Fruit fly (Drosophila melanogaster) whole organism, embryonic: ENCODE measurements around the gene CG2712.
A peak's percentile ranks its signal among the peaks of the same experiment; 100 is the strongest.

Experiments used
- CG10565 ChIP-seq: fragments of 200-800 bp; sonication (Bioruptor generic); optimal IDR thresholded peaks from 3 replicates; lab custom pipeline; 2016; ENCODE audit warnings: missing biosample characterization, mild to moderate bottlenecking, missing genetic modification characterization
- CG10959 ChIP-seq: fragments of 200-800 bp; sonication (Bioruptor generic); IDR thresholded peaks from 2 replicates; pipeline ENCODE4 v1.3.6; 2022; ENCODE audit warnings: missing biosample characterization, missing genetic modification characterization
- CG11247 ChIP-seq: fragments of 200-800 bp; sonication (Bioruptor generic); IDR thresholded peaks from 2 replicates; pipeline ENCODE4 v1.3.6; 2022; ENCODE audit warnings: missing biosample characterization, missing genetic modification characterization
- CG1233 ChIP-seq: fragments of 200-800 bp; sonication (Bioruptor generic); optimal IDR thresholded peaks from 4 replicates; lab custom pipeline; 2018; ENCODE audit warnings: missing biosample characterization, mild to moderate bottlenecking, missing genetic modification characterization
- CG14860 ChIP-seq: fragments of 200-800 bp; sonication (Bioruptor generic); IDR thresholded peaks from 3 replicates; pipeline ENCODE4 v1.3.6; 2022; ENCODE audit warnings: missing biosample characterization, missing genetic modification characterization; ENCODE audit not compliant: partially characterized antibody
- CG15011 ChIP-seq: fragments of 200-800 bp; sonication (Bioruptor generic); optimal IDR thresholded peaks from 3 replicates; lab custom pipeline; 2018; ENCODE audit warnings: missing biosample characterization, mild to moderate bottlenecking, missing genetic modification characterization
- CG15601 ChIP-seq: fragments of 200-800 bp; sonication (Bioruptor generic); optimal IDR thresholded peaks from 3 replicates; lab custom pipeline; 2019; ENCODE audit warnings: missing biosample characterization, mild to moderate bottlenecking, missing genetic modification characterization, moderate library complexity
- CG17359 ChIP-seq: fragments of 200-800 bp; sonication (Bioruptor generic); optimal IDR thresholded peaks from 3 replicates; lab custom pipeline; 2018; ENCODE audit warnings: missing biosample characterization, mild to moderate bottlenecking, missing genetic modification characterization, moderate library complexity
- CG17912 ChIP-seq: fragments of 200-800 bp; sonication (Bioruptor generic); optimal IDR thresholded peaks from 2 replicates; lab custom pipeline; 2018; ENCODE audit warnings: missing biosample characterization, mild to moderate bottlenecking, missing genetic modification characterization
- CG2889 ChIP-seq: fragments of 200-800 bp; sonication (Bioruptor generic); IDR thresholded peaks from 3 replicates; pipeline ENCODE4 v1.3.6; 2022; ENCODE audit warnings: missing biosample characterization, missing genetic modification characterization
- CG31388 ChIP-seq: fragments of 200-800 bp; sonication (Bioruptor generic); optimal IDR thresholded peaks from 2 replicates; lab custom pipeline; 2016; ENCODE audit warnings: missing biosample characterization, missing genetic modification characterization
- CG3281 ChIP-seq: fragments of 200-800 bp; sonication (Bioruptor generic); optimal IDR thresholded peaks from 3 replicates; lab custom pipeline; 2017; ENCODE audit warnings: missing biosample characterization, mild to moderate bottlenecking, missing genetic modification characterization
- CG4360 ChIP-seq: fragments of 200-800 bp; sonication (Bioruptor generic); IDR thresholded peaks from 2 replicates; pipeline ENCODE4 v1.3.6; 2022; ENCODE audit warnings: missing biosample characterization, missing genetic modification characterization
- CG6254 ChIP-seq: fragments of 200-800 bp; sonication (Bioruptor generic); optimal IDR thresholded peaks from 3 replicates; lab custom pipeline; 2017; ENCODE audit warnings: mild to moderate bottlenecking, missing biosample characterization, missing genetic modification reagents, missing genetic modification characterization
- CG6654 ChIP-seq: fragments of 200-800 bp; sonication (Bioruptor generic); optimal IDR thresholded peaks from 2 replicates; lab custom pipeline; 2017; ENCODE audit warnings: missing biosample characterization, mild to moderate bottlenecking, missing genetic modification characterization
- CG9797 ChIP-seq: fragments of 200-800 bp; sonication (Bioruptor generic); optimal IDR thresholded peaks from 3 replicates; lab custom pipeline; 2018; ENCODE audit warnings: missing biosample characterization, mild to moderate bottlenecking, missing genetic modification characterization
- CG9932 ChIP-seq: fragments of 200-800 bp; sonication (Bioruptor generic); IDR thresholded peaks from 2 replicates; pipeline ENCODE4 v1.3.6; 2022; ENCODE audit warnings: missing biosample characterization, missing genetic modification characterization
- CHES-1-like ChIP-seq: fragments of 200-800 bp; sonication (Bioruptor generic); optimal IDR thresholded peaks from 2 replicates; lab custom pipeline; 2016; ENCODE audit warnings: missing biosample characterization, missing genetic modification characterization
- Camta ChIP-seq: fragments of 200-800 bp; sonication (Bioruptor generic); optimal IDR thresholded peaks from 2 replicates; lab custom pipeline; 2016; ENCODE audit warnings: missing biosample characterization, missing genetic modification characterization
- D ChIP-seq, 2 experiments: fragments of 200-800 bp in 1 of 2; fragments of >200 bp in 1 of 2; sonication (Bioruptor generic) in 1 of 2; optimal IDR thresholded peaks; 2 replicates in 1 of 2; 3 replicates in 1 of 2; lab custom pipeline; 2017; ENCODE audit warnings: mild to moderate bottlenecking in 1 of 2, missing biosample characterization in 1 of 2, missing genetic modification characterization in 1 of 2, missing genetic modification reagents in 1 of 2
- D19A ChIP-seq: fragments of 200-800 bp; optimal IDR thresholded peaks from 3 replicates; lab custom pipeline; 2019; ENCODE audit warnings: missing biosample characterization, mild to moderate bottlenecking, missing genetic modification characterization, moderate library complexity
- Dip3 ChIP-seq: fragments of 200-800 bp; sonication (Bioruptor generic); optimal IDR thresholded peaks from 3 replicates; lab custom pipeline; 2016; ENCODE audit warnings: missing biosample characterization, missing genetic modification characterization
- Gsc ChIP-seq: fragments of 200-800 bp; sonication (Bioruptor generic); IDR thresholded peaks from 2 replicates; pipeline ENCODE4 v1.3.6; 2022; ENCODE audit warnings: missing biosample characterization, missing genetic modification characterization
- Gug ChIP-seq: fragments of 200-800 bp; sonication (Bioruptor generic); IDR thresholded peaks from 4 replicates; pipeline ENCODE4 v1.3.6; 2022; ENCODE audit warnings: missing biosample characterization, missing genetic modification characterization
- Hmr ChIP-seq: fragments of 200-800 bp; sonication (Bioruptor generic); optimal IDR thresholded peaks from 3 replicates; lab custom pipeline; 2017; ENCODE audit warnings: mild to moderate bottlenecking, missing biosample characterization, missing genetic modification reagents, missing genetic modification characterization
- Hr39 ChIP-seq: fragments of >200 bp; optimal IDR thresholded peaks from 2 replicates; lab custom pipeline; 2017
- Hr51 ChIP-seq, 2 experiments: fragments of 200-800 bp; sonication (Bioruptor generic); optimal IDR thresholded peaks; 2 replicates in 1 of 2; 3 replicates in 1 of 2; lab custom pipeline; 2016 to 2018; ENCODE audit warnings: missing biosample characterization in 2 of 2, missing genetic modification characterization in 2 of 2, mild to moderate bottlenecking in 1 of 2, moderate library complexity in 1 of 2
- Lhr ChIP-seq: fragments of 200-800 bp; sonication (Bioruptor generic); optimal IDR thresholded peaks from 3 replicates; lab custom pipeline; 2017; ENCODE audit warnings: mild to moderate bottlenecking, missing biosample characterization, missing genetic modification reagents, missing genetic modification characterization
- MESR4 ChIP-seq: fragments of 200-800 bp; sonication (Bioruptor generic); optimal IDR thresholded peaks from 2 replicates; lab custom pipeline; 2018; ENCODE audit warnings: missing biosample characterization, mild to moderate bottlenecking, missing genetic modification characterization, moderate library complexity
- NFAT ChIP-seq: fragments of 200-800 bp; sonication (Bioruptor generic); IDR thresholded peaks from 2 replicates; pipeline ENCODE4 v1.3.6; 2022; ENCODE audit warnings: missing biosample characterization, missing genetic modification characterization
- Stat92E ChIP-seq, 3 experiments: fragments of >200 bp in 2 of 3; fragments of 200-800 bp in 1 of 3; sonication (Bioruptor generic) in 1 of 3; optimal IDR thresholded peaks; 2 replicates each; lab custom pipeline; 2017 to 2019; ENCODE audit warnings: missing biosample characterization in 3 of 3, missing genetic modification characterization in 3 of 3, mild to moderate bottlenecking in 1 of 3, moderate library complexity in 1 of 3
- Vsx1 ChIP-seq: fragments of 200-800 bp; sonication (Bioruptor generic); optimal IDR thresholded peaks from 2 replicates; lab custom pipeline; 2017; ENCODE audit warnings: missing biosample characterization, mild to moderate bottlenecking, missing genetic modification characterization, missing genetic modification reagents
- bigmax ChIP-seq: fragments of 200-800 bp; sonication (Bioruptor generic); optimal IDR thresholded peaks from 2 replicates; lab custom pipeline; 2018; ENCODE audit warnings: missing biosample characterization, mild to moderate bottlenecking, missing genetic modification characterization
- crp ChIP-seq, 2 experiments: fragments of 200-800 bp; sonication (Bioruptor generic); optimal IDR thresholded peaks; 2 replicates in 1 of 2; 3 replicates in 1 of 2; lab custom pipeline; 2017; ENCODE audit warnings: missing biosample characterization in 2 of 2, missing genetic modification characterization in 2 of 2, mild to moderate bottlenecking in 1 of 2, moderate library complexity in 1 of 2
- hth ChIP-seq: fragments of >200 bp; optimal IDR thresholded peaks from 2 replicates; lab custom pipeline; 2017; ENCODE audit warnings: inconsistent platforms
- ind ChIP-seq: fragments of 200-800 bp; sonication (Bioruptor generic); optimal IDR thresholded peaks from 3 replicates; lab custom pipeline; 2016; ENCODE audit warnings: missing biosample characterization, missing genetic modification characterization
- insv ChIP-seq, 2 experiments: fragments of 200-800 bp; sonication (Bioruptor generic); optimal IDR thresholded peaks; 3 replicates each; lab custom pipeline; 2016 to 2018; ENCODE audit warnings: missing biosample characterization in 2 of 2, missing genetic modification characterization in 2 of 2
- nau ChIP-seq: fragments of 200-800 bp; sonication (Bioruptor generic); optimal IDR thresholded peaks from 3 replicates; lab custom pipeline; 2017; ENCODE audit warnings: missing biosample characterization, mild to moderate bottlenecking, missing genetic modification characterization, missing genetic modification reagents
- odd ChIP-seq: fragments of 200-800 bp; sonication (Bioruptor generic); optimal IDR thresholded peaks from 2 replicates; lab custom pipeline; 2017; ENCODE audit warnings: missing biosample characterization, mild to moderate bottlenecking, missing genetic modification characterization
- onecut ChIP-seq: fragments of 200-800 bp; sonication (Bioruptor generic); IDR thresholded peaks from 2 replicates; pipeline ENCODE4 v1.3.6; 2022; ENCODE audit warnings: missing biosample characterization, missing genetic modification characterization
- otp ChIP-seq: fragments of 200-800 bp; sonication (Bioruptor generic); IDR thresholded peaks from 3 replicates; pipeline ENCODE4, ENCODE4 v1.3.6; 2022; ENCODE audit warnings: missing biosample characterization, missing genetic modification characterization
- pho ChIP-seq: fragments of 200-800 bp; sonication (Bioruptor generic); optimal IDR thresholded peaks from 2 replicates; lab custom pipeline; 2016; ENCODE audit warnings: missing biosample characterization, missing genetic modification characterization
- prd ChIP-seq, 3 experiments: fragments of >200 bp in 2 of 3; fragments of 200-800 bp in 1 of 3; sonication (Bioruptor generic) in 1 of 3; optimal IDR thresholded peaks in 2 of 3; IDR thresholded peaks in 1 of 3; 2 replicates in 2 of 3; 3 replicates in 1 of 3; pipeline versions ENCODE4 v1.3.6 to Lab custom; 2017 to 2022; ENCODE audit warnings: missing biosample characterization in 1 of 3, missing genetic modification characterization in 1 of 3
- pros ChIP-seq: fragments of 200-800 bp; sonication (Bioruptor generic); optimal IDR thresholded peaks from 3 replicates; lab custom pipeline; 2019; ENCODE audit warnings: missing biosample characterization, mild to moderate bottlenecking, missing genetic modification characterization, moderate library complexity
- seq ChIP-seq: fragments of 200-800 bp; sonication (Bioruptor generic); IDR thresholded peaks from 2 replicates; pipeline ENCODE4 v1.3.6; 2022; ENCODE audit warnings: missing biosample characterization, missing genetic modification characterization
- tll ChIP-seq, 2 experiments: fragments of 200-800 bp in 1 of 2; fragments of >200 bp in 1 of 2; sonication (Bioruptor generic) in 1 of 2; optimal IDR thresholded peaks; 2 replicates each; lab custom pipeline; 2017 to 2019; ENCODE audit warnings: missing biosample characterization in 2 of 2, missing genetic modification characterization in 2 of 2, mild to moderate bottlenecking in 1 of 2, moderate library complexity in 1 of 2
- twi ChIP-seq: fragments of 200-800 bp; optimal IDR thresholded peaks from 2 replicates; lab custom pipeline; 2019; ENCODE audit warnings: missing biosample characterization, mild to moderate bottlenecking, missing genetic modification characterization, moderate library complexity
- usp ChIP-seq: fragments of >200 bp; optimal IDR thresholded peaks from 2 replicates; lab custom pipeline; 2017; ENCODE audit warnings: missing biosample characterization, missing genetic modification characterization
- vfl ChIP-seq: fragments of 200-800 bp; sonication (Bioruptor generic); optimal IDR thresholded peaks from 2 replicates; lab custom pipeline; 2016; ENCODE audit warnings: missing biosample characterization, missing genetic modification characterization
- zf30C ChIP-seq: fragments of 200-800 bp; sonication (Bioruptor generic); optimal IDR thresholded peaks from 3 replicates; lab custom pipeline; 2018; ENCODE audit warnings: missing biosample characterization, mild to moderate bottlenecking, missing genetic modification characterization

The CG2712 gene

dm6 chrX:2720122-2720521, 12.1 kb upstream of the CG2712 start, which contains the start of gene CG2701 (continued):
- TF ChIP-seq CG31388 (GFP tag; lab: Kevin White, UChicago) (no peak), NFAT (no peak), Stat92E (GFP tag; optimal IDR thresholded peaks at IDR 0.05; lab: Kevin White, UChicago) (no peak), onecut (GFP tag; lab: Robert Waterston, UW) (no peak), vfl (no peak), CG4360 (no peak), CG10959 (GFP tag; lab: Robert Waterston, UW) (no peak), CG3281 (no peak), otp (no peak), CG11247 (no peak), seq (GFP tag; lab: Robert Waterston, UW) (no peak), Hr39 (lab: Kevin White, UChicago) (no peak), CG9797 (peak; percentile 8), pros (GFP tag; lab: Kevin White, UChicago) (no peak), hth (lab: Kevin White, UChicago) (no peak), Camta (GFP tag; lab: Kevin White, UChicago) (no peak), insv (GFP tag; optimal IDR thresholded peaks at IDR 0.05; lab: Kevin White, UChicago) (no peak), ind (GFP tag; lab: Kevin White, UChicago) (peak; percentile 21), D (optimal IDR thresholded peaks at IDR 0.05; lab: Kevin White, UChicago) (no peak), D (GFP tag; optimal IDR thresholded peaks at IDR 0.05; lab: Kevin White, UChicago) (no peak), Vsx1 (GFP tag; lab: Kevin White, UChicago) (no peak), CG6654 (GFP tag; lab: Kevin White, UChicago) (no peak), twi (tag; lab: Kevin White, UChicago) (no peak), Hr51 (GFP tag; optimal IDR thresholded peaks at IDR 0.05; lab: Kevin White, UChicago) (no peak), zf30C (GFP tag; lab: Kevin White, UChicago) (no peak), tll (GFP tag; optimal IDR thresholded peaks at IDR 0.05; lab: Kevin White, UChicago) (no peak), CG17359 (tag; lab: Kevin White, UChicago) (no peak), CG15601 (tag; lab: Kevin White, UChicago) (no peak), bigmax (GFP tag; lab: Kevin White, UChicago) (no peak), prd (optimal IDR thresholded peaks at IDR 0.05; lab: Kevin White, UChicago) (no peak), prd (GFP tag; IDR thresholded peaks at IDR 0.05; lab: Robert Waterston, UW) (no peak), nau (GFP tag; lab: Kevin White, UChicago) (no peak), CG6254 (GFP tag; lab: Kevin White, UChicago) (no peak), crp (GFP tag; optimal IDR thresholded peaks at IDR 0.05; lab: Kevin White, UChicago) (peak in 1 of 2 experiments; percentile 18), Gsc (GFP tag; lab: Robert Waterston, UW) (no peak), CG2889 (GFP tag; lab: Robert Waterston, UW) (no peak), odd (GFP tag; lab: Kevin White, UChicago) (no peak), MESR4 (peak; percentile 87), CG1233 (no peak), CHES-1-like (peak; percentile 33), pho (GFP tag; lab: Kevin White, UChicago) (peak; percentile 4), Dip3 (peak; percentile 24), Lhr (GFP tag; lab: Kevin White, UChicago) (no peak), Hmr (GFP tag; lab: Kevin White, UChicago) (no peak), D19A (no peak), usp (GFP tag; lab: Kevin White, UChicago) (no peak), CG17912 (GFP tag; lab: Kevin White, UChicago) (no peak), CG14860 (peak; percentile 64), CG10565 (GFP tag; lab: Kevin White, UChicago) (no peak), Gug (peak; percentile 13; the same call in 1 of the 4 replicates), CG9932 (peak; percentile 58; the same call in 1 of the 2 replicates), CG15011 (no peak)
